Fruit fly (Drosophila melanogaster) whole organism, embryonic: ENCODE data around the gene mon2.

ENCODE experiments used
- Aef1 ChIP-seq: fragments of 200-800 bp; sonication (Bioruptor generic); IDR thresholded peaks from 3 replicates; pipeline ENCODE4 v1.3.6; 2022; ENCODE audit warnings: missing biosample characterization, missing genetic modification characterization
- CG10565 ChIP-seq: fragments of 200-800 bp; sonication (Bioruptor generic); optimal IDR thresholded peaks from 3 replicates; lab custom pipeline; 2016; ENCODE audit warnings: missing biosample characterization, mild to moderate bottlenecking, missing genetic modification characterization
- CG10654 ChIP-seq: fragments of 200-800 bp; sonication (Bioruptor generic); optimal IDR thresholded peaks from 2 replicates; lab custom pipeline; 2016; ENCODE audit warnings: missing biosample characterization, missing genetic modification characterization
- CG12299 ChIP-seq: fragments of 200-800 bp; sonication (Bioruptor generic); optimal IDR thresholded peaks from 2 replicates; lab custom pipeline; 2018; ENCODE audit warnings: missing biosample characterization, mild to moderate bottlenecking, missing genetic modification characterization
- CG1602 ChIP-seq: fragments of 200-800 bp; sonication (Bioruptor generic); optimal IDR thresholded peaks from 3 replicates; lab custom pipeline; 2016; ENCODE audit warnings: missing biosample characterization, missing genetic modification characterization
- CG1647 ChIP-seq: fragments of 200-800 bp; sonication (Bioruptor generic); optimal IDR thresholded peaks from 3 replicates; lab custom pipeline; 2016; ENCODE audit warnings: missing biosample characterization, missing genetic modification characterization
- CG16863 ChIP-seq: fragments of 200-800 bp; sonication (Bioruptor generic); optimal IDR thresholded peaks from 3 replicates; lab custom pipeline; 2016; ENCODE audit warnings: missing biosample characterization, missing genetic modification characterization
- CG17568 ChIP-seq: fragments of 200-800 bp; sonication (Bioruptor generic); optimal IDR thresholded peaks from 2 replicates; lab custom pipeline; 2018; ENCODE audit warnings: missing biosample characterization, mild to moderate bottlenecking, missing genetic modification characterization, moderate library complexity
- CG17612 ChIP-seq: fragments of 200-800 bp; sonication (Bioruptor generic); IDR thresholded peaks from 2 replicates; pipeline ENCODE4 v1.3.6; 2022; ENCODE audit warnings: missing biosample characterization, missing genetic modification characterization
- CG18619 ChIP-seq: fragments of 200-800 bp; sonication (Bioruptor generic); optimal IDR thresholded peaks from 3 replicates; lab custom pipeline; 2017; ENCODE audit warnings: missing biosample characterization, mild to moderate bottlenecking, missing genetic modification characterization
- CG2116 ChIP-seq: fragments of 200-800 bp; sonication (Bioruptor generic); optimal IDR thresholded peaks from 3 replicates; lab custom pipeline; 2018; ENCODE audit warnings: missing biosample characterization, mild to moderate bottlenecking, missing genetic modification characterization
- CG2199 ChIP-seq: fragments of 200-800 bp; sonication (Bioruptor generic); IDR thresholded peaks from 3 replicates; pipeline ENCODE4 v1.3.6; 2022; ENCODE audit warnings: missing biosample characterization, missing genetic modification characterization
- CG2678 ChIP-seq: fragments of 200-800 bp; sonication (Bioruptor generic); optimal IDR thresholded peaks from 3 replicates; lab custom pipeline; 2019; ENCODE audit warnings: missing biosample characterization, mild to moderate bottlenecking, missing genetic modification characterization, moderate library complexity
- CG2875 ChIP-seq: fragments of 200-800 bp; sonication (Bioruptor generic); optimal IDR thresholded peaks from 2 replicates; lab custom pipeline; 2017; ENCODE audit warnings: missing biosample characterization, mild to moderate bottlenecking, missing genetic modification characterization, missing genetic modification reagents
- CG30431 ChIP-seq: fragments of 200-800 bp; sonication (Bioruptor generic); optimal IDR thresholded peaks from 2 replicates; lab custom pipeline; 2017; ENCODE audit warnings: missing biosample characterization, missing genetic modification characterization
- CG3407 ChIP-seq: fragments of 200-800 bp; sonication (Bioruptor generic); optimal IDR thresholded peaks from 2 replicates; lab custom pipeline; 2018; ENCODE audit warnings: missing biosample characterization, mild to moderate bottlenecking, missing genetic modification characterization
- CG3726 ChIP-seq: fragments of 200-800 bp; sonication (Bioruptor generic); IDR thresholded peaks from 3 replicates; pipeline ENCODE4, ENCODE4 v1.3.6; 2022; ENCODE audit warnings: missing biosample characterization, missing genetic modification characterization
- CG5245 ChIP-seq: fragments of 200-800 bp; sonication (Bioruptor generic); optimal IDR thresholded peaks from 3 replicates; lab custom pipeline; 2016; ENCODE audit warnings: missing biosample characterization, missing genetic modification characterization
- CG6791 ChIP-seq: fragments of 200-800 bp; sonication (Bioruptor generic); IDR thresholded peaks from 3 replicates; pipeline ENCODE4 v1.3.6; 2022; ENCODE audit warnings: missing biosample characterization, missing genetic modification characterization; ENCODE audit not compliant: partially characterized antibody
- CG9437 ChIP-seq: fragments of 200-800 bp; sonication (Bioruptor generic); optimal IDR thresholded peaks from 2 replicates; lab custom pipeline; 2018; ENCODE audit warnings: missing biosample characterization, mild to moderate bottlenecking, missing genetic modification characterization
- CG9876 ChIP-seq: fragments of 200-800 bp; sonication (Bioruptor generic); optimal IDR thresholded peaks from 2 replicates; lab custom pipeline; 2016; ENCODE audit warnings: missing biosample characterization, missing genetic modification characterization
- CG9932 ChIP-seq: fragments of 200-800 bp; sonication (Bioruptor generic); IDR thresholded peaks from 2 replicates; pipeline ENCODE4 v1.3.6; 2022; ENCODE audit warnings: missing biosample characterization, missing genetic modification characterization
- Dll ChIP-seq: fragments of 200-800 bp; sonication (Bioruptor generic); IDR thresholded peaks from 4 replicates; pipeline ENCODE4 v1.3.6; 2022; ENCODE audit warnings: missing biosample characterization, missing genetic modification characterization; ENCODE audit not compliant: partially characterized antibody
- H15 ChIP-seq: fragments of 200-800 bp; sonication (Bioruptor generic); IDR thresholded peaks from 3 replicates; pipeline ENCODE4 v1.3.6; 2022; ENCODE audit warnings: missing biosample characterization, missing genetic modification characterization
- Jarid2 ChIP-seq: fragments of 200-800 bp; sonication (Bioruptor generic); optimal IDR thresholded peaks from 3 replicates; lab custom pipeline; 2017; ENCODE audit warnings: mild to moderate bottlenecking, missing biosample characterization, missing genetic modification reagents, missing genetic modification characterization
- MTF-1 ChIP-seq: fragments of 200-800 bp; sonication (Bioruptor generic); optimal IDR thresholded peaks from 2 replicates; lab custom pipeline; 2018; ENCODE audit warnings: missing biosample characterization, mild to moderate bottlenecking, missing genetic modification characterization, borderline replicate concordance
- PHDP ChIP-seq: fragments of 200-800 bp; sonication (Bioruptor generic); optimal IDR thresholded peaks from 3 replicates; lab custom pipeline; 2018; ENCODE audit warnings: missing biosample characterization, mild to moderate bottlenecking, missing genetic modification characterization, moderate library complexity
- Scr ChIP-seq: fragments of 200-800 bp; sonication (Bioruptor generic); IDR thresholded peaks from 2 replicates; pipeline ENCODE4 v1.3.6; 2022; ENCODE audit warnings: missing biosample characterization, missing genetic modification characterization; ENCODE audit not compliant: partially characterized antibody
- Ssrp ChIP-seq: fragments of 200-800 bp; sonication (Bioruptor generic); optimal IDR thresholded peaks from 2 replicates; lab custom pipeline; 2018; ENCODE audit warnings: missing biosample characterization, mild to moderate bottlenecking, missing genetic modification characterization, moderate library complexity
- ase ChIP-seq: fragments of 200-800 bp; sonication (Bioruptor generic); IDR thresholded peaks from 3 replicates; pipeline ENCODE4 v1.3.6; 2022; ENCODE audit warnings: missing biosample characterization, missing genetic modification characterization
- chif ChIP-seq, 2 experiments: fragments of 200-800 bp; sonication (Bioruptor generic); optimal IDR thresholded peaks; 3 replicates each; lab custom pipeline; 2016; ENCODE audit warnings: missing biosample characterization in 2 of 2, missing genetic modification characterization in 2 of 2
- dpn ChIP-seq, 2 experiments: fragments of 200-800 bp; sonication (Bioruptor generic); optimal IDR thresholded peaks; 3 replicates each; lab custom pipeline; 2016; ENCODE audit warnings: missing biosample characterization in 2 of 2, missing genetic modification characterization in 2 of 2
- dysf ChIP-seq: fragments of 200-800 bp; sonication (Bioruptor generic); IDR thresholded peaks from 3 replicates; pipeline ENCODE4 v1.3.6; 2022; ENCODE audit warnings: missing biosample characterization, missing genetic modification characterization
- ems ChIP-seq: fragments of 200-800 bp; sonication (Bioruptor generic); optimal IDR thresholded peaks from 3 replicates; lab custom pipeline; 2016; ENCODE audit warnings: missing biosample characterization, missing genetic modification characterization
- fu2 ChIP-seq: fragments of 200-800 bp; sonication (Bioruptor generic); optimal IDR thresholded peaks from 2 replicates; lab custom pipeline; 2016; ENCODE audit warnings: missing biosample characterization, missing genetic modification characterization
- gsb-n ChIP-seq: fragments of 200-800 bp; sonication (Bioruptor generic); optimal IDR thresholded peaks from 3 replicates; lab custom pipeline; 2018; ENCODE audit warnings: missing biosample characterization, mild to moderate bottlenecking, missing genetic modification characterization
- jumu ChIP-seq: fragments of 200-800 bp; sonication (Bioruptor generic); optimal IDR thresholded peaks from 3 replicates; lab custom pipeline; 2016; ENCODE audit warnings: missing biosample characterization, missing genetic modification characterization
- ken ChIP-seq: fragments of 200-800 bp; sonication (Bioruptor generic); IDR thresholded peaks from 3 replicates; pipeline ENCODE4 v1.3.6; 2022; ENCODE audit warnings: missing biosample characterization, missing genetic modification characterization
- knrl ChIP-seq: fragments of 200-800 bp; sonication (Bioruptor generic); IDR thresholded peaks from 3 replicates; pipeline ENCODE4 v1.3.6; 2022; ENCODE audit warnings: missing biosample characterization, missing genetic modification characterization; ENCODE audit not compliant: partially characterized antibody
- lola ChIP-seq, 3 experiments: fragments of >200 bp in 2 of 3; fragments of 200-800 bp in 1 of 3; sonication (Bioruptor generic) in 1 of 3; optimal IDR thresholded peaks; 2 replicates each; lab custom pipeline; 2017 to 2019; ENCODE audit warnings: missing biosample characterization in 3 of 3, missing genetic modification characterization in 3 of 3, mild to moderate bottlenecking in 1 of 3, moderate library complexity in 1 of 3
- sd ChIP-seq: fragments of 200-800 bp; sonication (Bioruptor generic); optimal IDR thresholded peaks from 3 replicates; lab custom pipeline; 2018; ENCODE audit warnings: missing biosample characterization, mild to moderate bottlenecking, missing genetic modification characterization, moderate library complexity
- sens-2 ChIP-seq: fragments of 200-800 bp; sonication (Bioruptor generic); IDR thresholded peaks from 2 replicates; pipeline ENCODE4 v1.3.6; 2022; ENCODE audit warnings: missing biosample characterization, missing genetic modification characterization
- stwl ChIP-seq: fragments of 200-800 bp; sonication (Bioruptor generic); optimal IDR thresholded peaks from 3 replicates; lab custom pipeline; 2018; ENCODE audit warnings: missing biosample characterization, mild to moderate bottlenecking, missing genetic modification characterization, moderate library complexity
- sug ChIP-seq: fragments of 200-800 bp; optimal IDR thresholded peaks from 2 replicates; lab custom pipeline; 2019; ENCODE audit warnings: missing biosample characterization, mild to moderate bottlenecking, missing genetic modification characterization, moderate library complexity
- tin ChIP-seq: fragments of 200-800 bp; sonication (Bioruptor generic); optimal IDR thresholded peaks from 3 replicates; lab custom pipeline; 2016; ENCODE audit warnings: missing biosample characterization, missing genetic modification characterization
- tll ChIP-seq, 2 experiments: fragments of 200-800 bp in 1 of 2; fragments of >200 bp in 1 of 2; sonication (Bioruptor generic) in 1 of 2; optimal IDR thresholded peaks; 2 replicates each; lab custom pipeline; 2017 to 2019; ENCODE audit warnings: missing biosample characterization in 2 of 2, missing genetic modification characterization in 2 of 2, mild to moderate bottlenecking in 1 of 2, moderate library complexity in 1 of 2
- ttk ChIP-seq: fragments of 200-800 bp; sonication (Bioruptor generic); IDR thresholded peaks from 2 replicates; pipeline ENCODE4 v2.1.2; 2022; ENCODE audit warnings: missing biosample characterization, missing genetic modification characterization
- unpg ChIP-seq: fragments of 200-800 bp; sonication (Bioruptor generic); optimal IDR thresholded peaks from 3 replicates; lab custom pipeline; 2018; ENCODE audit warnings: missing biosample characterization, mild to moderate bottlenecking, missing genetic modification characterization, moderate library complexity
- wor ChIP-seq: fragments of 200-800 bp; sonication (Bioruptor generic); IDR thresholded peaks from 2 replicates; pipeline ENCODE4 v1.3.6; 2022; ENCODE audit warnings: missing biosample characterization, missing genetic modification characterization

mon2 gene

DNA sequence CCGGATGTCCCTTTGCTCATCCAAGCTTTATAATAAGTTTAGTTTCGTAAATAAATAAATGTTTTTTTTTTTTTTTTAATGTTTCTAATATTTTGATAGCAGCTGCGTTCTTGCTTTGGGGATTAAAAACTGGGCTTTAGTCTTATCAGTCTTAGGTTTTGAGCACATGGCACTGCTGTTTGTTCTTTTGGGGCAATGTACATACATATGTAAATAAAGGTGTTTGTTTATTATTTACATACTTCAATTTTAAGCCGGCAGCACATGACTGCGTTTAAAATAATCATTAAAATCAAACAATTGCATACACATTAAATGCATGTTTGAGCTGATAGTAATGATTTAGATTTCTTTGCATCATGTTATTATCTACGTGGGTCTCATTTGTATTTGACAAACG lies 40.4 kb upstream of the mon2 start (continued):
- TF ChIP-seq unpg (peak; percentile 81), sd (tag; lab: Kevin White, UChicago) (no peak), ase (peak; percentile 24; the same call in 2 of the 3 replicates), ems (peak; percentile 41), fu2 (no peak), CG2875 (peak; percentile 96), CG10654 (peak; percentile 57), CG3407 (GFP tag; lab: Kevin White, UChicago) (peak; percentile 96), ttk (no peak), stwl (tag; lab: Kevin White, UChicago) (peak; percentile 54), CG9876 (peak; percentile 34), sug (tag; lab: Kevin White, UChicago) (no peak), CG10565 (GFP tag; lab: Kevin White, UChicago) (peak; percentile 64), dysf (GFP tag; lab: Robert Waterston, UW) (peak; percentile 29; the same call in 1 of the 3 replicates), Scr (GFP tag; lab: Robert Waterston, UW) (no peak), H15 (GFP tag; lab: Robert Waterston, UW) (peak; percentile 50; the same call in 1 of the 3 replicates), Jarid2 (GFP tag; lab: Kevin White, UChicago) (peak; percentile 57), CG12299 (tag; lab: Kevin White, UChicago) (peak; percentile 76), gsb-n (tag; lab: Kevin White, UChicago) (peak; percentile 88), ken (GFP tag; lab: Robert Waterston, UW) (peak; percentile 57; the same call in 1 of the 3 replicates), MTF-1 (peak; percentile 95), CG5245 (GFP tag; lab: Kevin White, UChicago) (peak; percentile 66), CG1647 (peak; percentile 78), Dll (no peak), CG30431 (GFP tag; lab: Kevin White, UChicago) (peak; percentile 70), PHDP (tag; lab: Kevin White, UChicago) (peak; percentile 76), dpn (GFP tag; optimal IDR thresholded peaks at IDR 0.05; lab: Kevin White, UChicago) (peak; percentile 45 to 58), CG2116 (GFP tag; lab: Kevin White, UChicago) (peak; percentile 59), jumu (GFP tag; lab: Kevin White, UChicago) (peak; percentile 20), CG2678 (tag; lab: Kevin White, UChicago) (peak; percentile 84), CG16863 (GFP tag; lab: Kevin White, UChicago) (peak; percentile 81), CG18619 (peak; percentile 82), CG17612 (GFP tag; lab: Robert Waterston, UW) (0 out of 2 replicates have a peak, but pooled peaks have one; percentile 27), sens-2 (peak; percentile 74), tin (GFP tag; lab: Kevin White, UChicago) (peak; percentile 53), CG1602 (GFP tag; lab: Kevin White, UChicago) (peak; percentile 76), CG9437 (GFP tag; lab: Kevin White, UChicago) (peak; percentile 11), tll (GFP tag; optimal IDR thresholded peaks at IDR 0.05; lab: Kevin White, UChicago) (no peak), lola (GFP tag; optimal IDR thresholded peaks at IDR 0.05; lab: Kevin White, UChicago) (peak in 1 of 3 experiments; percentile 78), CG6791 (GFP tag; lab: Robert Waterston, UW) (no peak), CG17568 (peak; percentile 92), CG9932 (GFP tag; lab: Robert Waterston, UW) (no peak), knrl (GFP tag; lab: Robert Waterston, UW) (no peak), Ssrp (tag; lab: Kevin White, UChicago) (peak; percentile 51), wor (no peak), CG3726 (GFP tag; lab: Robert Waterston, UW) (0 out of 3 replicates have a peak, but pooled peaks have one; percentile 31), Aef1 (GFP tag; lab: Robert Waterston, UW) (no peak), CG2199 (GFP tag; lab: Robert Waterston, UW) (peak; percentile 50; the same call in 1 of the 3 replicates), chif (GFP tag; optimal IDR thresholded peaks at IDR 0.05; lab: Kevin White, UChicago) (peak; percentile 71 to 79)
